Fruit fly (Drosophila melanogaster) whole organism, embryonic: ENCODE measurements around the gene CG4631.
A peak's percentile ranks its signal among the peaks of the same experiment; 100 is the strongest.

ENCODE experiments used
- Bteb2 ChIP-seq: fragments of 200-800 bp; sonication (Bioruptor generic); optimal IDR thresholded peaks from 2 replicates; lab custom pipeline; 2016; ENCODE audit warnings: missing biosample characterization, missing genetic modification characterization
- CG10267 ChIP-seq: fragments of 200-800 bp; sonication (Bioruptor generic); optimal IDR thresholded peaks from 2 replicates; lab custom pipeline; 2018; ENCODE audit warnings: missing biosample characterization, mild to moderate bottlenecking, missing genetic modification characterization, moderate library complexity
- CG10274 ChIP-seq: fragments of 200-800 bp; sonication (Bioruptor generic); optimal IDR thresholded peaks from 3 replicates; lab custom pipeline; 2017; ENCODE audit warnings: missing biosample characterization, mild to moderate bottlenecking, missing genetic modification characterization
- CG10366 ChIP-seq: fragments of 200-800 bp; sonication (Bioruptor generic); IDR thresholded peaks from 2 replicates; pipeline ENCODE4 v1.3.6; 2022; ENCODE audit warnings: missing biosample characterization, missing genetic modification characterization
- CG10565 ChIP-seq: fragments of 200-800 bp; sonication (Bioruptor generic); optimal IDR thresholded peaks from 3 replicates; lab custom pipeline; 2016; ENCODE audit warnings: missing biosample characterization, mild to moderate bottlenecking, missing genetic modification characterization
- CG11093 ChIP-seq: fragments of 200-800 bp; sonication (Bioruptor generic); IDR thresholded peaks from 3 replicates; pipeline ENCODE4 v1.3.6; 2022; ENCODE audit warnings: missing biosample characterization, missing genetic modification characterization
- CG11696 ChIP-seq: fragments of 200-800 bp; sonication (Bioruptor generic); IDR thresholded peaks from 2 replicates; pipeline ENCODE4 v1.3.6; 2022; ENCODE audit warnings: missing biosample characterization, missing genetic modification characterization
- CG12236 ChIP-seq: fragments of 200-800 bp; sonication (Bioruptor generic); optimal IDR thresholded peaks from 2 replicates; lab custom pipeline; 2016; ENCODE audit warnings: missing biosample characterization, missing genetic modification characterization
- CG1233 ChIP-seq: fragments of 200-800 bp; sonication (Bioruptor generic); optimal IDR thresholded peaks from 4 replicates; lab custom pipeline; 2018; ENCODE audit warnings: missing biosample characterization, mild to moderate bottlenecking, missing genetic modification characterization
- CG13424 ChIP-seq: fragments of 200-800 bp; sonication (Bioruptor generic); optimal IDR thresholded peaks from 2 replicates; lab custom pipeline; 2019; ENCODE audit warnings: missing biosample characterization, mild to moderate bottlenecking, missing genetic modification characterization, moderate library complexity
- CG13624 ChIP-seq: fragments of 200-800 bp; sonication (Bioruptor generic); optimal IDR thresholded peaks from 2 replicates; lab custom pipeline; 2016; ENCODE audit warnings: missing biosample characterization, missing genetic modification characterization
- CG1602 ChIP-seq: fragments of 200-800 bp; sonication (Bioruptor generic); optimal IDR thresholded peaks from 3 replicates; lab custom pipeline; 2016; ENCODE audit warnings: missing biosample characterization, missing genetic modification characterization
- CG16813 ChIP-seq: fragments of 200-800 bp; sonication (Bioruptor generic); IDR thresholded peaks from 3 replicates; pipeline ENCODE4 v1.3.6; 2022; ENCODE audit warnings: missing biosample characterization, missing genetic modification characterization; ENCODE audit not compliant: partially characterized antibody
- CG16863 ChIP-seq: fragments of 200-800 bp; sonication (Bioruptor generic); optimal IDR thresholded peaks from 3 replicates; lab custom pipeline; 2016; ENCODE audit warnings: missing biosample characterization, missing genetic modification characterization
- CG17328 ChIP-seq: fragments of 200-800 bp; sonication (Bioruptor generic); IDR thresholded peaks from 2 replicates; pipeline ENCODE4 v1.3.6; 2022; ENCODE audit warnings: missing biosample characterization, missing genetic modification characterization
- CG17385 ChIP-seq: fragments of 200-800 bp; sonication (Bioruptor generic); optimal IDR thresholded peaks from 3 replicates; lab custom pipeline; 2018; ENCODE audit warnings: missing biosample characterization, mild to moderate bottlenecking, missing genetic modification characterization
- CG17612 ChIP-seq: fragments of 200-800 bp; sonication (Bioruptor generic); IDR thresholded peaks from 2 replicates; pipeline ENCODE4 v1.3.6; 2022; ENCODE audit warnings: missing biosample characterization, missing genetic modification characterization
- CG3163 ChIP-seq: fragments of 200-800 bp; sonication (Bioruptor generic); optimal IDR thresholded peaks from 3 replicates; lab custom pipeline; 2016; ENCODE audit warnings: missing biosample characterization, missing genetic modification characterization
- CG34224 ChIP-seq: fragments of 200-800 bp; sonication (Bioruptor generic); IDR thresholded peaks from 3 replicates; pipeline ENCODE4 v1.3.6; 2022; ENCODE audit warnings: missing biosample characterization, missing genetic modification characterization; ENCODE audit not compliant: partially characterized antibody
- CG4360 ChIP-seq: fragments of 200-800 bp; sonication (Bioruptor generic); IDR thresholded peaks from 2 replicates; pipeline ENCODE4 v1.3.6; 2022; ENCODE audit warnings: missing biosample characterization, missing genetic modification characterization
- CG4820 ChIP-seq: fragments of 200-800 bp; sonication (Bioruptor generic); optimal IDR thresholded peaks from 3 replicates; lab custom pipeline; 2016; ENCODE audit warnings: missing biosample characterization, missing genetic modification characterization
- CG4854 ChIP-seq: fragments of 200-800 bp; sonication (Bioruptor generic); optimal IDR thresholded peaks from 2 replicates; lab custom pipeline; 2016; ENCODE audit warnings: missing biosample characterization, missing genetic modification characterization, inconsistent platforms
- CG9215 ChIP-seq: fragments of 200-800 bp; sonication (Bioruptor generic); IDR thresholded peaks from 2 replicates; pipeline ENCODE4 v1.3.6; 2022; ENCODE audit warnings: missing biosample characterization, missing genetic modification characterization
- D ChIP-seq, 2 experiments: fragments of 200-800 bp in 1 of 2; fragments of >200 bp in 1 of 2; sonication (Bioruptor generic) in 1 of 2; optimal IDR thresholded peaks; 2 replicates in 1 of 2; 3 replicates in 1 of 2; lab custom pipeline; 2017; ENCODE audit warnings: mild to moderate bottlenecking in 1 of 2, missing biosample characterization in 1 of 2, missing genetic modification characterization in 1 of 2, missing genetic modification reagents in 1 of 2
- Fer1 ChIP-seq: fragments of 200-800 bp; sonication (Bioruptor generic); optimal IDR thresholded peaks from 2 replicates; lab custom pipeline; 2017; ENCODE audit warnings: missing biosample characterization, mild to moderate bottlenecking, missing genetic modification characterization
- Hmr ChIP-seq: fragments of 200-800 bp; sonication (Bioruptor generic); optimal IDR thresholded peaks from 3 replicates; lab custom pipeline; 2017; ENCODE audit warnings: mild to moderate bottlenecking, missing biosample characterization, missing genetic modification reagents, missing genetic modification characterization
- NFAT ChIP-seq: fragments of 200-800 bp; sonication (Bioruptor generic); IDR thresholded peaks from 2 replicates; pipeline ENCODE4 v1.3.6; 2022; ENCODE audit warnings: missing biosample characterization, missing genetic modification characterization
- Oaz ChIP-seq: fragments of 200-800 bp; sonication (Bioruptor generic); IDR thresholded peaks from 2 replicates; pipeline ENCODE4 v1.3.6; 2022; ENCODE audit warnings: missing biosample characterization, missing genetic modification characterization
- Sox102F ChIP-seq: fragments of 200-800 bp; sonication (Bioruptor generic); optimal IDR thresholded peaks from 2 replicates; lab custom pipeline; 2018; ENCODE audit warnings: missing biosample characterization, mild to moderate bottlenecking, missing genetic modification characterization, moderate library complexity
- Sry-β ChIP-seq: fragments of 200-800 bp; sonication (Bioruptor generic); optimal IDR thresholded peaks from 2 replicates; lab custom pipeline; 2018; ENCODE audit warnings: missing biosample characterization, mild to moderate bottlenecking, missing genetic modification characterization, moderate library complexity
- TFAM ChIP-seq: fragments of 200-800 bp; sonication (Bioruptor generic); optimal IDR thresholded peaks from 2 replicates; lab custom pipeline; 2017; ENCODE audit warnings: missing biosample characterization, missing genetic modification characterization, inconsistent platforms
- Xrp1 ChIP-seq: fragments of 200-800 bp; sonication (Bioruptor generic); IDR thresholded peaks from 2 replicates; pipeline ENCODE4 v1.3.6; 2022; ENCODE audit warnings: missing biosample characterization, missing genetic modification characterization
- ac ChIP-seq: fragments of 200-800 bp; sonication (Bioruptor generic); optimal IDR thresholded peaks from 3 replicates; lab custom pipeline; 2017; ENCODE audit warnings: missing biosample characterization, mild to moderate bottlenecking, missing genetic modification characterization
- ara ChIP-seq: fragments of 200-800 bp; sonication (Bioruptor generic); IDR thresholded peaks from 2 replicates; pipeline ENCODE4 v1.3.6; 2022; ENCODE audit warnings: missing biosample characterization, missing genetic modification characterization
- cas ChIP-seq: fragments of 200-800 bp; sonication (Bioruptor generic); IDR thresholded peaks from 2 replicates; pipeline ENCODE4 v1.3.6; 2022; ENCODE audit warnings: missing biosample characterization, missing genetic modification characterization
- chn ChIP-seq: fragments of 200-800 bp; sonication (Bioruptor generic); optimal IDR thresholded peaks from 2 replicates; lab custom pipeline; 2016; ENCODE audit warnings: missing biosample characterization, missing genetic modification characterization
- crc ChIP-seq: fragments of 200-800 bp; sonication (Bioruptor generic); optimal IDR thresholded peaks from 2 replicates; lab custom pipeline; 2016; ENCODE audit warnings: missing biosample characterization, missing genetic modification characterization
- eyg ChIP-seq: fragments of 200-800 bp; sonication (Bioruptor generic); optimal IDR thresholded peaks from 3 replicates; lab custom pipeline; 2016; ENCODE audit warnings: missing biosample characterization, missing genetic modification characterization
- fd64A ChIP-seq: fragments of 200-800 bp; sonication (Bioruptor generic); optimal IDR thresholded peaks from 3 replicates; lab custom pipeline; 2018; ENCODE audit warnings: missing biosample characterization, mild to moderate bottlenecking, missing genetic modification characterization
- grn ChIP-seq: fragments of 200-800 bp; sonication (Bioruptor generic); optimal IDR thresholded peaks from 3 replicates; lab custom pipeline; 2017; ENCODE audit warnings: missing biosample characterization, missing genetic modification characterization
- kah ChIP-seq: fragments of 200-800 bp; sonication (Bioruptor generic); optimal IDR thresholded peaks from 2 replicates; lab custom pipeline; 2018; ENCODE audit warnings: missing biosample characterization, mild to moderate bottlenecking, missing genetic modification characterization
- ken ChIP-seq: fragments of 200-800 bp; sonication (Bioruptor generic); IDR thresholded peaks from 3 replicates; pipeline ENCODE4 v1.3.6; 2022; ENCODE audit warnings: missing biosample characterization, missing genetic modification characterization
- lov ChIP-seq, 2 experiments: fragments of 200-800 bp in 1 of 2; fragments of >200 bp in 1 of 2; sonication (Bioruptor generic) in 1 of 2; IDR thresholded peaks in 1 of 2; optimal IDR thresholded peaks in 1 of 2; 2 replicates in 1 of 2; 3 replicates in 1 of 2; pipeline versions ENCODE4 v1.3.6 to Lab custom; 2017 to 2022; ENCODE audit warnings: missing biosample characterization in 1 of 2, missing genetic modification characterization in 1 of 2
- peb ChIP-seq: fragments of 200-800 bp; sonication (Bioruptor generic); IDR thresholded peaks from 2 replicates; pipeline ENCODE4 v1.3.6; 2022; ENCODE audit warnings: missing biosample characterization, missing genetic modification characterization
- phol ChIP-seq: fragments of 200-800 bp; sonication (Bioruptor generic); optimal IDR thresholded peaks from 3 replicates; lab custom pipeline; 2018; ENCODE audit warnings: missing biosample characterization, mild to moderate bottlenecking, missing genetic modification characterization, moderate library complexity
- row ChIP-seq: fragments of 200-800 bp; sonication (Bioruptor generic); IDR thresholded peaks from 3 replicates; pipeline ENCODE4 v1.3.6; 2022; ENCODE audit warnings: missing biosample characterization, missing genetic modification characterization
- shn ChIP-seq: fragments of 200-800 bp; sonication (Bioruptor generic); optimal IDR thresholded peaks from 3 replicates; lab custom pipeline; 2016; ENCODE audit warnings: missing biosample characterization, missing genetic modification characterization
- sug ChIP-seq: fragments of 200-800 bp; optimal IDR thresholded peaks from 2 replicates; lab custom pipeline; 2019; ENCODE audit warnings: missing biosample characterization, mild to moderate bottlenecking, missing genetic modification characterization, moderate library complexity
- tio ChIP-seq: fragments of 200-800 bp; sonication (Bioruptor generic); optimal IDR thresholded peaks from 2 replicates; lab custom pipeline; 2017; ENCODE audit warnings: missing biosample characterization, missing genetic modification characterization, inconsistent platforms
- trem ChIP-seq: fragments of 200-800 bp; optimal IDR thresholded peaks from 3 replicates; lab custom pipeline; 2019; ENCODE audit warnings: missing biosample characterization, mild to moderate bottlenecking, missing genetic modification characterization, moderate library complexity

The CG4631 gene

dm6 chr2L:16656692-16657109 is 49.5 kb downstream of the CG4631 start (continued):
- TF ChIP-seq CG16813 (GFP tag; lab: Robert Waterston, UW) (no peak), Bteb2 (GFP tag; lab: Kevin White, UChicago) (peak; percentile 27), ken (GFP tag; lab: Robert Waterston, UW) (peak; percentile 85), TFAM (GFP tag; lab: Kevin White, UChicago) (no peak), phol (tag; lab: Kevin White, UChicago) (peak; percentile 82), Hmr (GFP tag; lab: Kevin White, UChicago) (peak; percentile 62), NFAT (GFP tag; lab: Robert Waterston, UW) (peak; percentile 44; the same call in 1 of the 2 replicates), D (optimal IDR thresholded peaks at IDR 0.05; lab: Kevin White, UChicago) (no peak), D (GFP tag; optimal IDR thresholded peaks at IDR 0.05; lab: Kevin White, UChicago) (no peak), CG10565 (GFP tag; lab: Kevin White, UChicago) (peak; percentile 6), eyg (GFP tag; lab: Kevin White, UChicago) (no peak), lov (optimal IDR thresholded peaks at IDR 0.05; lab: Kevin White, UChicago) (no peak), lov (GFP tag; IDR thresholded peaks at IDR 0.05; lab: Robert Waterston, UW) (no peak), chn (peak; percentile 7), crc (no peak), fd64A (GFP tag; lab: Kevin White, UChicago) (no peak), peb (peak; percentile 58; the same call in 1 of the 2 replicates), Sry-β (GFP tag; lab: Kevin White, UChicago) (peak; percentile 92), CG9215 (GFP tag; lab: Robert Waterston, UW) (peak; percentile 64; the same call in 1 of the 2 replicates), tio (GFP tag; lab: Kevin White, UChicago) (no peak), CG1233 (GFP tag; lab: Kevin White, UChicago) (peak; percentile 49), CG17385 (no peak), CG13624 (GFP tag; lab: Kevin White, UChicago) (peak; percentile 19), Xrp1 (GFP tag; lab: Robert Waterston, UW) (peak; percentile 78), CG11696 (GFP tag; lab: Robert Waterston, UW) (0 out of 2 replicates have a peak, but pooled peaks have one; percentile 7), CG3163 (GFP tag; lab: Kevin White, UChicago) (no peak), Oaz (GFP tag; lab: Robert Waterston, UW) (no peak), ac (no peak), CG17612 (GFP tag; lab: Robert Waterston, UW) (peak; percentile 47; the same call in 1 of the 2 replicates), CG13424 (peak; percentile 66), CG1602 (peak; percentile 64), kah (GFP tag; lab: Kevin White, UChicago) (no peak), trem (tag; lab: Kevin White, UChicago) (peak; percentile 62), CG4820 (GFP tag; lab: Kevin White, UChicago) (peak; percentile 30), CG4854 (GFP tag; lab: Kevin White, UChicago) (no peak), ara (GFP tag; lab: Robert Waterston, UW) (peak; percentile 63), shn (GFP tag; lab: Kevin White, UChicago) (peak; percentile 53), CG34224 (no peak), CG10267 (peak; percentile 76), cas (GFP tag; lab: Robert Waterston, UW) (peak; percentile 56; the same call in 1 of the 2 replicates), CG11093 (GFP tag; lab: Robert Waterston, UW) (peak; percentile 56; the same call in 2 of the 3 replicates), grn (GFP tag; lab: Kevin White, UChicago) (no peak), CG10366 (GFP tag; lab: Robert Waterston, UW) (peak; percentile 70), row (GFP tag; lab: Robert Waterston, UW) (peak; percentile 92), CG10274 (GFP tag; lab: Kevin White, UChicago) (no peak), CG16863 (GFP tag; lab: Kevin White, UChicago) (peak; percentile 31), sug (tag; lab: Kevin White, UChicago) (no peak), CG17328 (peak; percentile 70; the same call in 1 of the 2 replicates), CG4360 (GFP tag; lab: Robert Waterston, UW) (no peak), CG12236 (GFP tag; lab: Kevin White, UChicago) (no peak), Sox102F (GFP tag; lab: Kevin White, UChicago) (peak; percentile 81), Fer1 (GFP tag; lab: Kevin White, UChicago) (no peak)
